Worm (Caenorhabditis elegans) whole organism, L1 larva: Measurements from ENCODE around the gene pelo-1.

Source experiments
- C16A3.4 ChIP-seq: fragments of 150-350 bp; optimal IDR thresholded peaks from 2 replicates; lab custom pipeline; 2014; ENCODE audit warnings: missing biosample characterization, missing genetic modification characterization
- F16B12.6 ChIP-seq: fragments of 150-350 bp; optimal IDR thresholded peaks from 2 replicates; lab custom pipeline; 2014; ENCODE audit warnings: missing biosample characterization, missing genetic modification characterization
- Y116A8C.19 ChIP-seq: sonication (generic microtip); optimal IDR thresholded peaks from 2 replicates; lab custom pipeline; 2016; ENCODE audit warnings: missing compliant biosample characterization, missing genetic modification characterization, borderline replicate concordance
- alr-1 ChIP-seq: fragments of 200-800 bp; sonication (Bioruptor generic); optimal IDR thresholded peaks from 2 replicates; lab custom pipeline; 2018; ENCODE audit warnings: borderline replicate concordance, mild to moderate bottlenecking, missing genetic modification characterization, missing compliant biosample characterization
- aly-2 ChIP-seq: fragments of 150-350 bp; optimal IDR thresholded peaks from 2 replicates; lab custom pipeline; 2014; ENCODE audit warnings: missing biosample characterization, missing genetic modification characterization
- blmp-1 ChIP-seq: fragments of 150-350 bp; optimal IDR thresholded peaks from 2 replicates; lab custom pipeline; 2014; ENCODE audit warnings: missing biosample characterization, missing genetic modification characterization
- ceh-63 ChIP-seq: fragments of 200-800 bp; sonication (Bioruptor generic); optimal IDR thresholded peaks from 2 replicates; lab custom pipeline; 2018; ENCODE audit warnings: mild to moderate bottlenecking, missing genetic modification characterization, missing compliant biosample characterization
- ces-1 ChIP-seq: fragments of 150-350 bp; optimal IDR thresholded peaks from 2 replicates; lab custom pipeline; 2014; ENCODE audit warnings: missing biosample characterization, missing genetic modification reagents, missing genetic modification characterization
- dsc-1 ChIP-seq: sonication (generic microtip); optimal IDR thresholded peaks from 2 replicates; lab custom pipeline; 2016; ENCODE audit warnings: mild to moderate bottlenecking, missing genetic modification characterization, missing compliant biosample characterization
- efl-1 ChIP-seq, 4 experiments: fragments of 150-350 bp; optimal IDR thresholded peaks in 3 of 4; peaks in 1 of 4; 1 replicate in 1 of 4; 2 replicates in 3 of 4; lab custom pipeline; 2014; ENCODE audit warnings: missing biosample characterization in 2 of 4, missing genetic modification characterization in 2 of 4, missing genetic modification reagents in 2 of 4
- efl-3 ChIP-seq: fragments of 200-800 bp; sonication (Bioruptor generic); optimal IDR thresholded peaks from 2 replicates; lab custom pipeline; 2018; ENCODE audit warnings: mild to moderate bottlenecking, missing genetic modification characterization, missing compliant biosample characterization
- egl-27 ChIP-seq, 2 experiments: fragments of 150-350 bp in 1 of 2; sonication (generic microtip); optimal IDR thresholded peaks; 3 replicates each; lab custom pipeline; 2017 to 2018; ENCODE audit warnings: missing biosample characterization in 2 of 2, missing genetic modification characterization in 2 of 2, missing genetic modification reagents in 2 of 2
- ets-5 ChIP-seq: fragments of 200-800 bp; sonication (Bioruptor generic); IDR thresholded peaks from 2 replicates; pipeline ENCODE4 v1.3.6; 2022; ENCODE audit warnings: missing genetic modification characterization, missing compliant biosample characterization
- fkh-10 ChIP-seq: sonication (generic microtip); optimal IDR thresholded peaks from 2 replicates; lab custom pipeline; 2017; ENCODE audit warnings: missing biosample characterization, missing genetic modification reagents, missing genetic modification characterization
- fkh-4 ChIP-seq: sonication (generic microtip); optimal IDR thresholded peaks from 2 replicates; lab custom pipeline; 2016; ENCODE audit warnings: missing compliant biosample characterization, missing genetic modification characterization, borderline replicate concordance
- fos-1 ChIP-seq: fragments of 150-350 bp; optimal IDR thresholded peaks from 2 replicates; lab custom pipeline; 2014; ENCODE audit warnings: missing biosample characterization, missing genetic modification characterization
- hlh-17 ChIP-seq: fragments of 200-800 bp; sonication (Bioruptor generic); optimal IDR thresholded peaks from 2 replicates; lab custom pipeline; 2018; ENCODE audit warnings: missing genetic modification characterization, mild to moderate bottlenecking, missing compliant biosample characterization, moderate library complexity, borderline replicate concordance
- hlh-4 ChIP-seq: sonication (generic microtip); optimal IDR thresholded peaks from 2 replicates; lab custom pipeline; 2016; ENCODE audit warnings: mild to moderate bottlenecking, missing genetic modification characterization, missing compliant biosample characterization
- jun-1 ChIP-seq: fragments of 150-350 bp; optimal IDR thresholded peaks from 2 replicates; lab custom pipeline; 2014; ENCODE audit warnings: missing biosample characterization, missing genetic modification reagents, missing genetic modification characterization
- lin-13 ChIP-seq: fragments of 150-350 bp; optimal IDR thresholded peaks from 2 replicates; lab custom pipeline; 2014; ENCODE audit warnings: missing biosample characterization, missing genetic modification reagents, missing genetic modification characterization
- lin-14 ChIP-seq: fragments of 200-800 bp; sonication (Bioruptor generic); optimal IDR thresholded peaks from 2 replicates; lab custom pipeline; 2018; ENCODE audit warnings: mild to moderate bottlenecking, missing genetic modification characterization, moderate library complexity, missing compliant biosample characterization
- lin-35 ChIP-seq, 2 experiments: fragments of 150-350 bp; optimal IDR thresholded peaks; 2 replicates each; lab custom pipeline; 2014; ENCODE audit warnings: missing biosample characterization in 2 of 2, missing genetic modification characterization in 2 of 2, missing genetic modification reagents in 2 of 2
- lin-39 ChIP-seq: fragments of 150-350 bp; optimal IDR thresholded peaks from 2 replicates; lab custom pipeline; 2014; ENCODE audit warnings: missing biosample characterization, missing genetic modification reagents, missing genetic modification characterization
- lir-3 ChIP-seq: sonication (generic microtip); optimal IDR thresholded peaks from 2 replicates; lab custom pipeline; 2016; ENCODE audit warnings: mild to moderate bottlenecking, missing genetic modification characterization, moderate library complexity, missing compliant biosample characterization; ENCODE audit not compliant: poor library complexity
- lsy-2 ChIP-seq, 2 experiments: fragments of 150-350 bp; optimal IDR thresholded peaks; 2 replicates each; lab custom pipeline; 2014; ENCODE audit warnings: missing biosample characterization in 2 of 2, missing genetic modification characterization in 2 of 2
- mab-9 ChIP-seq: fragments of 200-800 bp; sonication (Bioruptor generic); IDR thresholded peaks from 2 replicates; pipeline ENCODE4 v1.3.6; 2022; ENCODE audit warnings: missing genetic modification reagents, missing genetic modification characterization, missing compliant biosample characterization
- mef-2 ChIP-seq: fragments of 150-350 bp; optimal IDR thresholded peaks from 2 replicates; lab custom pipeline; 2014; ENCODE audit warnings: missing biosample characterization, missing genetic modification characterization
- mep-1 ChIP-seq: fragments of 150-350 bp; optimal IDR thresholded peaks from 2 replicates; lab custom pipeline; 2014; ENCODE audit warnings: missing biosample characterization, missing genetic modification characterization
- nhr-11 ChIP-seq: fragments of 150-350 bp; optimal IDR thresholded peaks from 2 replicates; lab custom pipeline; 2014; ENCODE audit warnings: missing biosample characterization, missing genetic modification characterization
- nhr-12 ChIP-seq: sonication (generic microtip); optimal IDR thresholded peaks from 2 replicates; lab custom pipeline; 2017; ENCODE audit warnings: missing biosample characterization, missing genetic modification characterization
- nhr-19 ChIP-seq: fragments of 200-800 bp; sonication (Bioruptor generic); conservative IDR thresholded peaks from 2 replicates; pipeline ENCODE4 v1.3.6; 2022; ENCODE audit warnings: missing genetic modification characterization, missing compliant biosample characterization
- nhr-20 ChIP-seq: sonication (generic microtip); optimal IDR thresholded peaks from 2 replicates; lab custom pipeline; 2016; ENCODE audit warnings: mild to moderate bottlenecking, missing genetic modification characterization, missing compliant biosample characterization
- nhr-237 ChIP-seq: fragments of 150-350 bp; optimal IDR thresholded peaks from 2 replicates; lab custom pipeline; 2014; ENCODE audit warnings: missing biosample characterization, missing genetic modification characterization
- nhr-28 ChIP-seq: fragments of 150-350 bp; optimal IDR thresholded peaks from 2 replicates; lab custom pipeline; 2014; ENCODE audit warnings: missing biosample characterization, missing genetic modification characterization
- nhr-47 ChIP-seq: sonication (generic microtip); optimal IDR thresholded peaks from 2 replicates; lab custom pipeline; 2016; ENCODE audit warnings: mild to moderate bottlenecking, missing genetic modification characterization, moderate library complexity, missing compliant biosample characterization
- nhr-71 ChIP-seq: sonication (generic microtip); optimal IDR thresholded peaks from 2 replicates; lab custom pipeline; 2016; ENCODE audit warnings: mild to moderate bottlenecking, missing genetic modification characterization, moderate library complexity, missing compliant biosample characterization
- nhr-76 ChIP-seq: sonication (generic microtip); optimal IDR thresholded peaks from 2 replicates; lab custom pipeline; 2017; ENCODE audit warnings: missing biosample characterization, missing genetic modification characterization
- nhr-85 ChIP-seq: sonication (generic microtip); peaks from one replicate; lab custom pipeline; 2016; ENCODE audit warnings: missing genetic modification characterization, inconsistent platforms, missing compliant biosample characterization
- nhr-90 ChIP-seq: sonication (generic microtip); optimal IDR thresholded peaks from 2 replicates; lab custom pipeline; 2016; ENCODE audit warnings: mild to moderate bottlenecking, missing genetic modification characterization, missing compliant biosample characterization; ENCODE audit not compliant: poor library complexity
- pag-3 ChIP-seq: sonication (generic microtip); optimal IDR thresholded peaks from 2 replicates; lab custom pipeline; 2017; ENCODE audit warnings: missing genetic modification characterization, mild to moderate bottlenecking, missing compliant biosample characterization, antibody characterized with exemption, borderline replicate concordance; ENCODE audit not compliant: insufficient read depth
- pqm-1 ChIP-seq: sonication (generic microtip); optimal IDR thresholded peaks from 3 replicates; lab custom pipeline; 2017; ENCODE audit warnings: missing biosample characterization, missing genetic modification characterization
- skn-1 ChIP-seq: fragments of 150-350 bp; optimal IDR thresholded peaks from 2 replicates; lab custom pipeline; 2014; ENCODE audit warnings: missing biosample characterization, missing genetic modification characterization
- snu-23 ChIP-seq: sonication (generic microtip); optimal IDR thresholded peaks from 2 replicates; lab custom pipeline; 2016; ENCODE audit warnings: missing genetic modification characterization, missing compliant biosample characterization
- sox-4 ChIP-seq: sonication (generic microtip); optimal IDR thresholded peaks from 2 replicates; lab custom pipeline; 2016; ENCODE audit warnings: missing genetic modification characterization, missing compliant biosample characterization
- tbx-2 ChIP-seq: sonication (generic microtip); optimal IDR thresholded peaks from 2 replicates; lab custom pipeline; 2016; ENCODE audit warnings: missing genetic modification characterization, missing compliant biosample characterization
- tlp-1 ChIP-seq: fragments of 150-350 bp; optimal IDR thresholded peaks from 2 replicates; lab custom pipeline; 2014; ENCODE audit warnings: missing biosample characterization, missing genetic modification characterization
- unc-130 ChIP-seq: fragments of 150-350 bp; optimal IDR thresholded peaks from 2 replicates; lab custom pipeline; 2017; ENCODE audit warnings: missing biosample characterization, missing genetic modification characterization, inconsistent platforms
- unc-62 ChIP-seq: fragments of 150-350 bp; optimal IDR thresholded peaks from 2 replicates; lab custom pipeline; 2014; ENCODE audit warnings: missing biosample characterization, missing genetic modification reagents, missing genetic modification characterization
- unc-86 ChIP-seq: sonication (generic microtip); optimal IDR thresholded peaks from 2 replicates; lab custom pipeline; 2016; ENCODE audit warnings: missing genetic modification characterization, missing compliant biosample characterization
- unc-98 ChIP-seq: fragments of 200-800 bp; sonication (Bioruptor generic); IDR thresholded peaks from 2 replicates; pipeline ENCODE4 v1.3.6; 2022; ENCODE audit warnings: missing genetic modification characterization, missing compliant biosample characterization
- zag-1 ChIP-seq: fragments of 150-350 bp; optimal IDR thresholded peaks from 2 replicates; lab custom pipeline; 2014; ENCODE audit warnings: missing biosample characterization, missing genetic modification characterization
- ztf-11 ChIP-seq, 2 experiments: sonication (generic microtip); optimal IDR thresholded peaks; 2 replicates each; lab custom pipeline; 2016 to 2017; ENCODE audit warnings: missing genetic modification characterization in 2 of 2, missing biosample characterization in 1 of 2, missing compliant biosample characterization in 1 of 2
- ztf-4 ChIP-seq: fragments of 150-350 bp; optimal IDR thresholded peaks from 2 replicates; lab custom pipeline; 2014; ENCODE audit warnings: missing biosample characterization, missing genetic modification characterization

pelo-1 gene

ce11 chrIII:4236178-4236577 lies 32.2 kb upstream of the pelo-1 start (continued):
- TF ChIP-seq Y116A8C.19 (no peak), fos-1 (no peak), fkh-10 (GFP tag; lab: Kevin White, UChicago) (no peak), sox-4 (no peak), ces-1 (GFP tag; lab: Kevin White, UChicago) (no peak), nhr-20 (tag; lab: Kevin White, UChicago) (peak; percentile 84), F16B12.6 (no peak), nhr-12 (tag; lab: Kevin White, UChicago) (no peak), snu-23 (GFP tag; lab: Kevin White, UChicago) (peak; percentile 53), efl-3 (no peak), nhr-76 (tag; lab: Kevin White, UChicago) (no peak), tlp-1 (tag; lab: Kevin White, UChicago) (no peak), unc-86 (tag; lab: Kevin White, UChicago) (no peak), egl-27 (tag; optimal IDR thresholded peaks at IDR 0.05; lab: Kevin White, UChicago) (no peak), pqm-1 (tag; lab: Kevin White, UChicago) (no peak), lin-13 (GFP tag; lab: Kevin White, UChicago) (peak; percentile 95), ets-5 (GFP tag; lab: Robert Waterston, UW) (no peak), efl-1 (optimal IDR thresholded peaks at IDR 0.05; lab: Kevin White, UChicago) (peak; percentile 31 to 54), efl-1 (GFP tag; optimal IDR thresholded peaks at IDR 0.05 in 1 of 2; lab: Kevin White, UChicago) (peak in 1 of 2 experiments; percentile 90), zag-1 (tag; lab: Kevin White, UChicago) (no peak), alr-1 (tag; lab: Kevin White, UChicago) (no peak), hlh-4 (tag; lab: Kevin White, UChicago) (no peak), nhr-71 (tag; lab: Kevin White, UChicago) (peak; percentile 63), ztf-11 (tag; optimal IDR thresholded peaks at IDR 0.05; lab: Kevin White, UChicago) (no peak), lin-39 (tag; lab: Kevin White, UChicago) (no peak), lsy-2 (tag; optimal IDR thresholded peaks at IDR 0.05; lab: Kevin White, UChicago) (peak in 1 of 2 experiments; percentile 45), lin-35 (GFP tag; optimal IDR thresholded peaks at IDR 0.05; lab: Kevin White, UChicago) (peak in 1 of 2 experiments; percentile 45), nhr-85 (tag; lab: Kevin White, UChicago) (peak; percentile 94), C16A3.4 (tag; lab: Kevin White, UChicago) (peak; percentile 31), lir-3 (no peak), pag-3 (tag; lab: Kevin White, UChicago) (no peak), lin-14 (GFP tag; lab: Kevin White, UChicago) (peak; percentile 61), nhr-19 (GFP tag; lab: Robert Waterston, UW) (peak; percentile 20; the same call in 1 of the 2 replicates), nhr-90 (tag; lab: Kevin White, UChicago) (peak; percentile 19), unc-130 (tag; lab: Kevin White, UChicago) (no peak), dsc-1 (tag; lab: Kevin White, UChicago) (no peak), nhr-11 (tag; lab: Kevin White, UChicago) (no peak), unc-62 (GFP tag; lab: Kevin White, UChicago) (no peak), tbx-2 (tag; lab: Kevin White, UChicago) (peak; percentile 33), nhr-47 (tag; lab: Kevin White, UChicago) (peak; percentile 14), mab-9 (GFP tag; lab: Robert Waterston, UW) (no peak), fkh-4 (no peak), nhr-28 (tag; lab: Kevin White, UChicago) (no peak), ztf-4 (tag; lab: Kevin White, UChicago) (no peak), nhr-237 (tag; lab: Kevin White, UChicago) (no peak), blmp-1 (tag; lab: Kevin White, UChicago) (peak; percentile 92), unc-98 (GFP tag; lab: Robert Waterston, UW) (no peak), aly-2 (tag; lab: Kevin White, UChicago) (no peak), skn-1 (tag; lab: Kevin White, UChicago) (no peak), hlh-17 (no peak), mep-1 (tag; lab: Kevin White, UChicago) (peak; percentile 29), jun-1 (no peak), ceh-63 (no peak), mef-2 (tag; lab: Kevin White, UChicago) (no peak)
